Worm (Caenorhabditis elegans) whole organism, young adult: ENCODE measurements around the gene lec-8.

Source experiments
- B0019.2 ChIP-seq: fragments of 200-800 bp; sonication (Bioruptor generic); conservative IDR thresholded peaks from 2 replicates; pipeline ENCODE4 v1.3.6; 2022; ENCODE audit warnings: missing genetic modification reagents, missing genetic modification characterization, missing compliant biosample characterization
- D2030.7 ChIP-seq: fragments of 200-800 bp; sonication (Bioruptor generic); IDR thresholded peaks from 2 replicates; pipeline ENCODE4 v1.3.6; 2022; ENCODE audit warnings: missing genetic modification reagents, missing genetic modification characterization, missing compliant biosample characterization
- F10E7.11 ChIP-seq: sonication (generic microtip); optimal IDR thresholded peaks from 2 replicates; lab custom pipeline; 2017; ENCODE audit warnings: mild to moderate bottlenecking, missing genetic modification characterization, moderate library complexity, missing compliant biosample characterization
- F37B4.10 ChIP-seq: fragments of 200-800 bp; sonication (Bioruptor generic); IDR thresholded peaks from 2 replicates; pipeline ENCODE4 v1.3.6; 2022; ENCODE audit warnings: missing genetic modification characterization, missing compliant biosample characterization
- F49E8.2 ChIP-seq: sonication (generic microtip); optimal IDR thresholded peaks from 3 replicates; lab custom pipeline; 2017; ENCODE audit warnings: missing genetic modification characterization, mild to moderate bottlenecking, missing compliant biosample characterization, antibody characterized with exemption, moderate library complexity; ENCODE audit not compliant: insufficient read depth
- F57A8.1 ChIP-seq: fragments of 200-800 bp; sonication (Bioruptor generic); optimal IDR thresholded peaks from 2 replicates; lab custom pipeline; 2018; ENCODE audit warnings: mild to moderate bottlenecking, missing genetic modification characterization, moderate library complexity, missing compliant biosample characterization
- F57C9.4 ChIP-seq: sonication (generic microtip); optimal IDR thresholded peaks from 2 replicates; lab custom pipeline; 2017; ENCODE audit warnings: mild to moderate bottlenecking, missing genetic modification characterization, missing compliant biosample characterization
- Y53G8AR.9 ChIP-seq: fragments of 200-800 bp; sonication (Bioruptor generic); conservative IDR thresholded peaks from 2 replicates; pipeline ENCODE4 v1.3.6; 2022; ENCODE audit warnings: missing genetic modification reagents, missing genetic modification characterization, missing compliant biosample characterization
- Y67H2A.10 ChIP-seq: fragments of 200-800 bp; sonication (Bioruptor generic); conservative IDR thresholded peaks from 2 replicates; pipeline ENCODE4 v1.3.6; 2022; ENCODE audit warnings: missing genetic modification reagents, missing genetic modification characterization, missing compliant biosample characterization
- akir-1 ChIP-seq: fragments of 200-800 bp; sonication (Bioruptor generic); optimal IDR thresholded peaks from 2 replicates; lab custom pipeline; 2018; ENCODE audit warnings: mild to moderate bottlenecking, missing genetic modification characterization, moderate library complexity, missing compliant biosample characterization
- aptf-2 ChIP-seq: fragments of 200-800 bp; sonication (Bioruptor generic); conservative IDR thresholded peaks from 2 replicates; pipeline ENCODE4 v1.3.6; 2022; ENCODE audit warnings: missing genetic modification reagents, missing genetic modification characterization, missing compliant biosample characterization
- attf-5 ChIP-seq: fragments of 200-800 bp; sonication (Bioruptor generic); optimal IDR thresholded peaks from 2 replicates; lab custom pipeline; 2018; ENCODE audit warnings: mild to moderate bottlenecking, missing genetic modification characterization, missing compliant biosample characterization
- attf-6 ChIP-seq: fragments of 200-800 bp; sonication (Bioruptor generic); IDR thresholded peaks from 2 replicates; pipeline ENCODE4 v1.3.6; 2022; ENCODE audit warnings: missing genetic modification reagents, missing genetic modification characterization, missing compliant biosample characterization
- bed-1 ChIP-seq: fragments of 200-800 bp; sonication (Bioruptor generic); IDR thresholded peaks from 2 replicates; pipeline ENCODE4 v1.3.6; 2022; ENCODE audit warnings: missing genetic modification reagents, missing genetic modification characterization, missing compliant biosample characterization
- bed-2 ChIP-seq: fragments of 200-800 bp; sonication (Bioruptor generic); IDR thresholded peaks from 2 replicates; pipeline ENCODE4 v1.3.6; 2022; ENCODE audit warnings: missing genetic modification reagents, missing genetic modification characterization, missing compliant biosample characterization
- ceh-91 ChIP-seq: fragments of 200-800 bp; sonication (Bioruptor generic); IDR thresholded peaks from 2 replicates; pipeline ENCODE4 v1.3.6; 2022; ENCODE audit warnings: missing genetic modification reagents, missing genetic modification characterization, missing compliant biosample characterization
- ets-4 ChIP-seq: fragments of 200-800 bp; sonication (Bioruptor generic); optimal IDR thresholded peaks from 2 replicates; lab custom pipeline; 2018; ENCODE audit warnings: mild to moderate bottlenecking, missing genetic modification characterization, missing compliant biosample characterization
- hsf-1 ChIP-seq: fragments of 200-800 bp; sonication (Bioruptor generic); IDR thresholded peaks from 2 replicates; pipeline ENCODE4 v1.3.6; 2022; ENCODE audit warnings: missing genetic modification reagents, missing genetic modification characterization, missing compliant biosample characterization
- lag-1 ChIP-seq: fragments of 200-800 bp; sonication (Bioruptor generic); IDR thresholded peaks from 2 replicates; pipeline ENCODE4 v1.3.6; 2022; ENCODE audit warnings: missing genetic modification reagents, missing genetic modification characterization, missing compliant biosample characterization
- lir-1 ChIP-seq: fragments of 200-800 bp; sonication (Bioruptor generic); conservative IDR thresholded peaks from 2 replicates; pipeline ENCODE4 v1.3.6; 2022; ENCODE audit warnings: missing genetic modification reagents, missing genetic modification characterization, missing compliant biosample characterization
- madf-3 ChIP-seq: fragments of 200-800 bp; sonication (Bioruptor generic); IDR thresholded peaks from 2 replicates; pipeline ENCODE4 v1.3.6; 2022; ENCODE audit warnings: missing genetic modification reagents, missing genetic modification characterization, missing compliant biosample characterization
- madf-6 ChIP-seq: fragments of 200-800 bp; sonication (Bioruptor generic); IDR thresholded peaks from 2 replicates; pipeline ENCODE4 v1.3.6; 2022; ENCODE audit warnings: missing genetic modification reagents, missing genetic modification characterization, missing compliant biosample characterization
- nhr-120 ChIP-seq: fragments of 200-800 bp; sonication (Bioruptor generic); IDR thresholded peaks from 2 replicates; pipeline ENCODE4 v1.3.6; 2022; ENCODE audit warnings: missing genetic modification characterization, missing compliant biosample characterization
- nhr-80 ChIP-seq: sonication (generic microtip); optimal IDR thresholded peaks from 2 replicates; lab custom pipeline; 2016; ENCODE audit warnings: missing genetic modification characterization, missing compliant biosample characterization
- nhr-90 ChIP-seq: sonication (generic microtip); optimal IDR thresholded peaks from 2 replicates; lab custom pipeline; 2016; ENCODE audit warnings: missing genotype, mild to moderate bottlenecking, missing genetic modification characterization, missing compliant biosample characterization
- pbrm-1 ChIP-seq: fragments of 200-800 bp; sonication (Bioruptor generic); IDR thresholded peaks from 2 replicates; pipeline ENCODE4 v1.3.6; 2022; ENCODE audit warnings: missing genetic modification reagents, missing genetic modification characterization, missing compliant biosample characterization
- pha-4 ChIP-seq: fragments of 150-350 bp; sonication (generic microtip); optimal IDR thresholded peaks from 2 replicates; lab custom pipeline; 2014; ENCODE audit warnings: missing biosample characterization, missing genetic modification reagents, missing genetic modification characterization
- repo-1 ChIP-seq: sonication (generic microtip); optimal IDR thresholded peaks from 2 replicates; lab custom pipeline; 2017; ENCODE audit warnings: mild to moderate bottlenecking, missing genetic modification characterization, missing compliant biosample characterization
- sea-2 ChIP-seq: fragments of 200-800 bp; sonication (Bioruptor generic); IDR thresholded peaks from 2 replicates; pipeline ENCODE4 v1.3.6; 2022; ENCODE audit warnings: missing genetic modification characterization, missing compliant biosample characterization
- snpc-3.4 ChIP-seq: sonication (generic microtip); optimal IDR thresholded peaks from 2 replicates; lab custom pipeline; 2017; ENCODE audit warnings: missing genetic modification characterization, mild to moderate bottlenecking, missing compliant biosample characterization, antibody characterized with exemption, moderate library complexity, missing genotype, missing genetic modification reagents
- ztf-18 ChIP-seq: sonication (generic microtip); optimal IDR thresholded peaks from 2 replicates; lab custom pipeline; 2016; ENCODE audit warnings: missing genotype, mild to moderate bottlenecking, missing genetic modification characterization, missing compliant biosample characterization
- ztf-26 ChIP-seq: sonication (generic microtip); optimal IDR thresholded peaks from 2 replicates; lab custom pipeline; 2017; ENCODE audit warnings: missing genetic modification characterization, missing compliant biosample characterization

lec-8 gene

ce11 chrX:9846975-9847374 is 3.4 kb upstream of the lec-8 start, which contains the start of gene vab-15:
Gene vab-15 (plus strand): TSS chrX:9847275.
- TF ChIP-seq nhr-120 (no peak), aptf-2 (GFP tag; lab: Robert Waterston, UW) (no peak), nhr-80 (tag; lab: Kevin White, UChicago) (no peak), D2030.7 (GFP tag; lab: Robert Waterston, UW) (no peak), attf-6 (no peak), F49E8.2 (tag; lab: Kevin White, UChicago) (no peak), pbrm-1 (no peak), Y67H2A.10 (no peak), lir-1 (no peak), attf-5 (no peak), F57C9.4 (tag; lab: Kevin White, UChicago) (no peak), ztf-26 (tag; lab: Kevin White, UChicago) (no peak), Y53G8AR.9 (GFP tag; lab: Robert Waterston, UW) (no peak), akir-1 (GFP tag; lab: Kevin White, UChicago) (no peak)
- TF ChIP-seq, all 124 proteins: peak for 0

- TF ChIP-seq pbrm-1 (no peak), ceh-91 (no peak), repo-1 (tag; lab: Kevin White, UChicago) (no peak), nhr-90 (no peak), B0019.2 (GFP tag; lab: Robert Waterston, UW) (no peak)
These were observed 2.1 kb upstream of the lec-8 start for ce11 chrX:9848214-9848789.

- peak; percentile 46 for TF ChIP-seq nhr-80 (tag; lab: Kevin White, UChicago)
- peak; percentile 53 for TF ChIP-seq pha-4 (tag; lab: Kevin White, UChicago)
- TF ChIP-seq lag-1 (GFP tag; lab: Robert Waterston, UW) = no peak
These were observed 1.5 kb downstream of the lec-8 start, which contains the start of gene lec-7 for ce11 chrX:9851745-9852330. Gene lec-7 (plus strand): TSS chrX:9852041.

DNA sequence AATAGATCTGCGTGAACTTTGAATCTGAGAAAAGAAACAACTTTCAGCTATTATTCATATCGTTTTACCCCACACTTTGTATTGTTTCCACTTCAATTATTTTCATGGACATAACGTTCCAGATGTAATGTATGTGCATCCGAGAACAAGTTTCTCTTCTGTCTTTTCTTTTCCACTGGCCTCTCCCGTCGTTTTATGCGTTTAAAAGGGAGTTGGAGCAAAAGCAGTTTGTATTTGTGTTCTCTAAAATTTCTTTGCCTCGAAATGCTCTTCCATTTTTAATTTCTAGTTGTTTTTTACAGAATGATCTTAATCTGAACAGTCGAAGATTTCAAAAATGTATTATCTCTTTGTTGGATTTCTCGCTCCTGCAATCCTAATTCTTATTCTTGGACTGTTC is 6.2 kb downstream of the lec-8 start, which contains the start of gene R07B1.11:
TSS of gene R07B1.11 (plus strand) at position 301 of the 400 bp plus-strand sequence.
- no peak for TF ChIP-seq snpc-3.4

DNA sequence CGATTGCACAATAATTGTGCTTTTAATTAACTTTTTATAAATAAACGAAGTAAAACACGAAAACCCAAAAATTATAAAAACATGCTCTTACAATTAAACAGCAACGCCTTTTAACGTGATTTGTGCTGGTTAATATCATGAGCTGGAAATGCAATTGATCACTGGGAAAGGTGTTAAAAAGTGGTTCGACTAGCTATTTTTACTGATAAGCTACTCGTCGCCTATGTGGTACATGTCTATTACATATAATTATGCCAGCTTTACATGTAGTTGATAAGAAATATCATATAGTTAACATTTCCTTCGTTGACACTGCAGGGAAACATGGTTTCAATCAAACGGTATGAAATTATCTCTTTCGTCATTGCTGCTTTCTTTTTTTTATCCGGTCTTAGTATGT is 7.7 kb downstream of the lec-8 start, which contains the start of gene scav-5:
TSS of gene scav-5 (plus strand) at position 297 of the 400 bp plus-strand sequence.
- TF ChIP-seq madf-3 (GFP tag; lab: Robert Waterston, UW) (no peak), sea-2 (GFP tag; lab: Robert Waterston, UW) (no peak), F57A8.1 (GFP tag; lab: Kevin White, UChicago) (no peak), madf-6 (GFP tag; lab: Robert Waterston, UW) (no peak), bed-1 (no peak), ztf-18 (tag; lab: Kevin White, UChicago) (no peak), F37B4.10 (no peak), hsf-1 (GFP tag; lab: Robert Waterston, UW) (no peak), attf-5 (no peak), F10E7.11 (tag; lab: Kevin White, UChicago) (no peak), repo-1 (tag; lab: Kevin White, UChicago) (no peak), ets-4 (GFP tag; lab: Kevin White, UChicago) (peak; percentile 3), nhr-80 (tag; lab: Kevin White, UChicago) (peak; percentile 84), bed-2 (GFP tag; lab: Robert Waterston, UW) (no peak)
